Worm (Caenorhabditis elegans) whole organism, early embryonic: ENCODE results near the gene Y42H9AR.1.

ENCODE experiments used
- B0310.2 ChIP-seq: sonication (generic microtip); optimal IDR thresholded peaks from 2 replicates; lab custom pipeline; 2016; ENCODE audit warnings: mild to moderate bottlenecking, missing genetic modification characterization, missing compliant biosample characterization
- F13C5.2 ChIP-seq: sonication (generic microtip); optimal IDR thresholded peaks from 2 replicates; lab custom pipeline; 2017; ENCODE audit warnings: mild to moderate bottlenecking, missing genetic modification characterization, inconsistent platforms, missing compliant biosample characterization
- aly-1 ChIP-seq: sonication (generic microtip); optimal IDR thresholded peaks from 2 replicates; lab custom pipeline; 2016; ENCODE audit warnings: missing genetic modification characterization, missing compliant biosample characterization
- ama-1 ChIP-seq: fragments of 150-350 bp; optimal IDR thresholded peaks from 2 replicates; lab custom pipeline; 2014
- ceh-13 ChIP-seq: fragments of 200-800 bp; sonication (Bioruptor generic); optimal IDR thresholded peaks from 2 replicates; lab custom pipeline; 2018; ENCODE audit warnings: mild to moderate bottlenecking, missing genetic modification characterization, missing compliant biosample characterization
- ets-7 ChIP-seq: sonication (generic microtip); optimal IDR thresholded peaks from 2 replicates; lab custom pipeline; 2016; ENCODE audit warnings: missing genotype, missing genetic modification characterization, missing compliant biosample characterization
- flt-1 ChIP-seq: fragments of 200-800 bp; sonication (Bioruptor generic); IDR thresholded peaks from 2 replicates; pipeline ENCODE4 v1.3.6; 2022; ENCODE audit warnings: missing genetic modification characterization, missing compliant biosample characterization
- hmbx-1 ChIP-seq: sonication (generic microtip); optimal IDR thresholded peaks from 2 replicates; lab custom pipeline; 2016; ENCODE audit warnings: mild to moderate bottlenecking, missing genetic modification characterization, missing compliant biosample characterization
- hmg-4 ChIP-seq: fragments of 200-800 bp; sonication (Bioruptor generic); optimal IDR thresholded peaks from 2 replicates; lab custom pipeline; 2018; ENCODE audit warnings: mild to moderate bottlenecking, missing genetic modification characterization, missing compliant biosample characterization
- hnd-1 ChIP-seq: sonication (generic microtip); optimal IDR thresholded peaks from 2 replicates; lab custom pipeline; 2016; ENCODE audit warnings: missing genetic modification characterization, missing compliant biosample characterization
- pes-1 ChIP-seq: fragments of 200-800 bp; sonication (Bioruptor generic); IDR thresholded peaks from 2 replicates; pipeline ENCODE4 v1.3.6; 2022; ENCODE audit warnings: missing genetic modification reagents, missing genetic modification characterization, missing compliant biosample characterization
- scrt-1 ChIP-seq: fragments of 200-800 bp; sonication (Bioruptor generic); IDR thresholded peaks from 2 replicates; pipeline ENCODE4 v1.3.6; 2022; ENCODE audit warnings: missing genetic modification characterization, missing compliant biosample characterization
- sea-1 ChIP-seq: fragments of 200-800 bp; sonication (Bioruptor generic); conservative IDR thresholded peaks from 2 replicates; pipeline ENCODE4 v1.3.6; 2022; ENCODE audit warnings: missing genetic modification characterization, missing compliant biosample characterization
- tbx-37 ChIP-seq: fragments of 200-800 bp; sonication (Bioruptor generic); conservative IDR thresholded peaks from 2 replicates; pipeline ENCODE4 v1.3.6; 2022; ENCODE audit warnings: missing genetic modification reagents, missing genetic modification characterization, missing compliant biosample characterization
- tra-4 ChIP-seq: sonication (generic microtip); optimal IDR thresholded peaks from 2 replicates; lab custom pipeline; 2017; ENCODE audit warnings: missing genetic modification characterization, missing compliant biosample characterization

Y42H9AR.1 gene

DNA sequence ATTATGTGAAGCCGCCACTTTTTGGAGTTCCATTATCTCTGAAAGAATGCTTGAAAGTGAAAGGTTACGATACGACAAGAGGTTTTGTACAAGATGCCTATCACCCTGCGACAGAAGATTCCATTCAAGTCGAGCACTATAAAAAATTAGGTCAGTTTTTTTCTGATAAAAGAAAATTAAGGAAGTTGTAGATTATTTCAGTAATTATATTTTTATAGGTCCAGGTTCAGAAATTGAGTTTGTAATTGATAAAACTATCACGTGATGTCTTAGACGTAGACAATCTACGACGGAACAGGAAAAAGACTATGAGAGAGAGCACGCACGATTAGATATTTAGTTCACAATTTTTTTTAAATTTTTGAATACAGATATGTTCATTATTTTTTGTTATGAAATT, 46.8 kb downstream of the Y42H9AR.1 start:
- no peak for TF ChIP-seq hnd-1 (tag; lab: Kevin White, UChicago)
- TF ChIP-seq pes-1: no peak
- TF ChIP-seq ama-1 (lab: Kevin White, UChicago): no peak
- no peak for TF ChIP-seq sea-1 (GFP tag; lab: Robert Waterston, UW)
- no peak for TF ChIP-seq B0310.2 (tag; lab: Kevin White, UChicago)
- no peak for TF ChIP-seq flt-1 (GFP tag; lab: Robert Waterston, UW)
- TF ChIP-seq ceh-13 (GFP tag; lab: Kevin White, UChicago): no peak
- TF ChIP-seq ets-7 (tag; lab: Kevin White, UChicago): no peak
- no peak for TF ChIP-seq hmg-4 (GFP tag; lab: Kevin White, UChicago)
- no peak for TF ChIP-seq F13C5.2 (tag; lab: Kevin White, UChicago)

ce11 chrIV:8161774-8162173, 48.6 kb downstream of the Y42H9AR.1 start:
- TF ChIP-seq hnd-1 (tag; lab: Kevin White, UChicago): no peak
- no peak for TF ChIP-seq tra-4 (tag; lab: Kevin White, UChicago)
- no peak for TF ChIP-seq aly-1 (tag; lab: Kevin White, UChicago)
- TF ChIP-seq ceh-13 (GFP tag; lab: Kevin White, UChicago): no peak
- TF ChIP-seq F13C5.2 (tag; lab: Kevin White, UChicago): no peak
- no peak for TF ChIP-seq ama-1 (lab: Kevin White, UChicago)
- no peak for TF ChIP-seq scrt-1 (GFP tag; lab: Robert Waterston, UW)
- TF ChIP-seq hmbx-1 (tag; lab: Kevin White, UChicago): no peak
- no peak for TF ChIP-seq pes-1
- TF ChIP-seq tbx-37: no peak
- TF ChIP-seq hmg-4 (GFP tag; lab: Kevin White, UChicago): no peak

ce11 chrIV:8163687-8164086, 50.5 kb downstream of the Y42H9AR.1 start, which contains the start of gene clec-51:
Gene clec-51 (minus strand): TSS chrIV:8163800.
- TF ChIP-seq tra-4 (tag; lab: Kevin White, UChicago) (no peak), ceh-13 (GFP tag; lab: Kevin White, UChicago) (no peak), sea-1 (GFP tag; lab: Robert Waterston, UW) (no peak), aly-1 (tag; lab: Kevin White, UChicago) (no peak), B0310.2 (tag; lab: Kevin White, UChicago) (no peak), pes-1 (no peak)

- TF ChIP-seq ama-1 (lab: Kevin White, UChicago): no peak
- TF ChIP-seq ets-7 (tag; lab: Kevin White, UChicago): no peak
- no peak for TF ChIP-seq pes-1
Measured at ce11 chrIV:8164515-8164914, 51.3 kb downstream of the Y42H9AR.1 start.
